Fruit fly (Drosophila melanogaster): ENCODE measurements around the gene CG1074.

DNA sequence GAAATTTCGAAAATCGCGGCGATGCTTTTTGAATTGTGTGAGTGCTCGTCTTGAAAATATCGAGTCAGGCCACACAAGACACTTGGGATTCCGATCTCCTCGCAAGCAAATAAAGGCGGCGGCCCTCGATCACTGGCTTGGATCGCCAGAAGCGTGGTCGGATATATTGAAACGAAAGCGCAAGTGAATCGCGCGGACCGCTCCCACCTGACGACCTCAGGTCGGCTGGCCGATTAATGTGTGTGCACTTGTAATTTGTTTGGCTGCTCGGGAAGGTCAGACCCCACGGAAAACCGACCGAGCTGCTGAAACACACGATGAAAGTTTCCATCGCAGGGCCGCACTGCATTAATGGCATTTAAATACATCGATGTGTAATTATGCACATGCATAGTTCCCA is 41.6 kb downstream of the CG1074 start:
- no peak for TF ChIP-seq CG8478 (optimal IDR thresholded peaks at IDR 0.05)
- TF ChIP-seq CTCF (optimal IDR thresholded peaks at IDR 0.05): no peak
